Worm (Caenorhabditis elegans): ENCODE results near the gene Y53C12A.10.

Y53C12A.10 gene

DNA sequence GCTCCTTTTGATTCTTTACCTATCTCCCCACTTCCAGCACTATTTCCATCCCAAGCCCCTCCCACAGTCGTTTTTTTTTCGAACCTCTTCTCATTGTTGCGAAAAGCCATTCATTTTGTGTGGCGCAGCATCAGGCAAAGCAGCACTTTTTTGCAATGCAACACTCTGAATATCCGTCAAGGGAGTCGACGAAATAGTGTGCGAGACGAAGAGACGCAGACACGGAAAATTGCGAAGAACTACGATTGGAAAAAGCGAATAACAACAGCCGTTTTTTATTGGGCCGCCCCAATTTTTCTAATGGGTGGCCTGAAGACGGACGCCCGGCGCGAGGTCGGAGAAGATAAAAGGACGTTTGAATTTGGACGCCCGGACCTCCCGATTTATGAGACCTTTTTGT lies 25.2 kb upstream of the Y53C12A.10 start:
- TF ChIP-seq ceh-39 (tag; optimal IDR thresholded peaks at IDR 0.05): no peak
- no peak for TF ChIP-seq ztf-11 (tag; optimal IDR thresholded peaks at IDR 0.05)

DNA sequence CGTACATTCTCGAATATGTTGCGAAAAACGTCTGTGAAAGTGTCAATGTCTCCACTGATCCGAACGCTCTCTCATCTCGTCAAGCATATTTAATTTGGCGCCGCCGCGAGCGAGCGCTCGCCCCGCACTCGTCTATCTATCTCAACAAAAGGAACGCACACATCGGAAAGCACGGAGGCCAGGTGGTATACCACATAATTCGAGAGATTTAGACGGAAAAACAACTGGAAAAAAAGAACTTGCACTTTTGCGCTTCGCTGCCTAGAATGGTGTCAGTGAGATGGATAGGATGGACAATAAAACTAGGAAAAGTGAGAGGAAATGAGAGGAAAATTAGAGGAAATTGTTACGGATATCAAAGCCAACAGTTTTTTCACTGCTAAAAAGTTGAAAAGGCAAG lies 24.6 kb upstream of the Y53C12A.10 start:
- TF ChIP-seq snpc-4 (tag; optimal IDR thresholded peaks at IDR 0.05) (no peak), unc-120 (tag; optimal IDR thresholded peaks at IDR 0.05; ENCODE audit: poor library complexity, severe bottlenecking) (no peak), mab-5 (tag; optimal IDR thresholded peaks at IDR 0.05) (no peak), nhr-28 (tag; optimal IDR thresholded peaks at IDR 0.05) (no peak), ces-1 (GFP tag; optimal IDR thresholded peaks at IDR 0.05) (no peak), bed-3 (GFP tag; optimal IDR thresholded peaks at IDR 0.05) (no peak), lsy-2 (tag; optimal IDR thresholded peaks at IDR 0.05) (no peak), flh-1 (GFP tag; optimal IDR thresholded peaks at IDR 0.05) (no peak)

- TF ChIP-seq tbx-8 (GFP tag; optimal IDR thresholded peaks at IDR 0.05): no peak
- TF ChIP-seq ham-2 (GFP tag; optimal IDR thresholded peaks at IDR 0.05): no peak
- TF ChIP-seq lin-13 (tag; optimal IDR thresholded peaks at IDR 0.05): no peak
- TF ChIP-seq unc-120 (tag; optimal IDR thresholded peaks at IDR 0.05; ENCODE audit: poor library complexity, severe bottlenecking): no peak
- no peak for TF ChIP-seq ceh-43 (GFP tag; optimal IDR thresholded peaks at IDR 0.05)
- TF ChIP-seq sem-2 (GFP tag; optimal IDR thresholded peaks at IDR 0.05): no peak
- TF ChIP-seq blmp-1 (tag; optimal IDR thresholded peaks at IDR 0.05): no peak
- no peak for TF ChIP-seq ceh-83 (GFP tag; optimal IDR thresholded peaks at IDR 0.05)
These were observed 23.9 kb upstream of the Y53C12A.10 start for ce11 chrII:9728506-9728905.

DNA sequence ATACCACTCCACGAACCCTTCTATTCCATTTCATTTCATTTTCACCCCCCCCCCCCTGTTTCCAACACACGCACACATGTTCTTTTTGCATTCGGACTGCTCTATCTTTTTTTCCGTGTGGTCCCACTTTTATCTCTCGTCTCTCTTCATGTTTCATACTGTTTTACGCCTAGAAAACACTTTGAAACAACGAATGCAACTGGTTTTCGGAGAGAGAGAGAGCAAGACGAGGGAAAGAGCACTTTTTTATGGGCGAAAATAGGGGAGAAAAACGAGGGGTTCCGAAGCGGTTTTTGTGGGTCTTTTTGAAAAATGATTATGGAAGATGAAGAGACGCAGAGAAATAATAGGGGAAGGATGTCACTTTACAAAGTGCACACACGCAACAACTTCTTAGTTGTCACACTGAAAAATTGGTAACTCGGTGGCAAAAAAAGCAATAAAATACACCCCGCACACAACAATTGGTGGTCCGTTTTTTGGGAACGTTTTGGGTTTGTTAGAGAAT lies 22.6 kb upstream of the Y53C12A.10 start:
- TF ChIP-seq hlh-1 (tag; optimal IDR thresholded peaks at IDR 0.05) (peak; percentile 0), blmp-1 (tag; optimal IDR thresholded peaks at IDR 0.05) (no peak)

DNA sequence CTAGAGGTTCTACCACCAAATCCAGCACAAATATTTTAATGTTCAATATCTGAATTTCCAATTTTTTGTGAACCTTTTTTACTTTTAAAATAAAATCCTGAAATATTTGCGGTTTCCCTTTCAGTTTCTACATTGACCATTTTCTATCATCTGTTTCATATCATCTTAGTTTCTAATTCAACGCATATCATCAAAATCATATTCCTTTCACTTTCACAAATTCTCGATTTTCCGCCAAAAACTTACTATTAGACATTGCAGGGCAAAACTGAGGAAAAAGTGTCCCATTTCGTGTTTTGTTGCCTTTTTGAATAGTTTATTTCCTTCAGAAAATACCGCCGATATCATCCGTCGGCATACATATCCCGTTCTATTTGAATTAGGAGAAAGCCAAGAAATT lies 20.4 kb upstream of the Y53C12A.10 start:
- no peak for TF ChIP-seq ham-2 (GFP tag; optimal IDR thresholded peaks at IDR 0.05)
- no peak for TF ChIP-seq ceh-39 (tag; optimal IDR thresholded peaks at IDR 0.05)
- TF ChIP-seq blmp-1 (tag; optimal IDR thresholded peaks at IDR 0.05): peak; percentile 57
- TF ChIP-seq unc-39 (tag; optimal IDR thresholded peaks at IDR 0.05): no peak
- no peak for TF ChIP-seq elt-1 (tag; optimal IDR thresholded peaks at IDR 0.05; ENCODE audit: borderline replicate concordance, insufficient read depth)

DNA sequence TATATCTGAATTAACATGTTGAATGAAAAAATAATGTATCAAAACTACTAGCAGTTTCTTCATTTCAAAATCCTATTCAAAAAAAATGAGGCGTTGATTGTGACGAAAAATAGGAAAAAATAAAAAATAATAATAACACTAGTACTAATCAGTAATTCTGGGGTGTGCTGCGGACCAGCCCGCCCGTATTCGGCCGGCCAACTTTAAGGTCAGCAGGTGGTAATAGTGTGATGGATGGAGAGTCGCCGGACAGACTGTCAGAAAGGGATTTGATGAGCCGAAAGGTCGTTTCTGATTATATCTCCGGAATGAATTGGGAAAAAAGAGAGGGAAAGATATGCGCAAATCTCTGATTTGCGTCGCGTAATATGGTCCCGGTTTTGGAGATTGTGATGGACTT lies 19.8 kb upstream of the Y53C12A.10 start, which contains the start of gene cutl-2:
Gene cutl-2, minus strand, starts transcription at position 210 of the 400 bp plus-strand sequence.
- TF ChIP-seq cnd-1 (tag; optimal IDR thresholded peaks at IDR 0.05): no peak
- TF ChIP-seq nhr-76 (tag; optimal IDR thresholded peaks at IDR 0.05): no peak
- no peak for TF ChIP-seq sptf-1 (tag; optimal IDR thresholded peaks at IDR 0.05)
- no peak for TF ChIP-seq lin-32 (GFP tag; optimal IDR thresholded peaks at IDR 0.05)
- TF ChIP-seq nhr-2 (tag; optimal IDR thresholded peaks at IDR 0.05): peak; percentile 91
- TF ChIP-seq hlh-1 (tag; optimal IDR thresholded peaks at IDR 0.05): no peak
- no peak for TF ChIP-seq unc-62 (GFP tag; optimal IDR thresholded peaks at IDR 0.05)
- TF ChIP-seq ceh-39 (tag; optimal IDR thresholded peaks at IDR 0.05): no peak
- TF ChIP-seq mep-1 (tag; optimal IDR thresholded peaks at IDR 0.05): no peak
- TF ChIP-seq flh-1 (GFP tag; optimal IDR thresholded peaks at IDR 0.05): no peak
- TF ChIP-seq ztf-11 (tag; optimal IDR thresholded peaks at IDR 0.05): no peak
- TF ChIP-seq ceh-43 (GFP tag; optimal IDR thresholded peaks at IDR 0.05): no peak
- no peak for TF ChIP-seq lin-13 (tag; optimal IDR thresholded peaks at IDR 0.05)
- no peak for TF ChIP-seq unc-39 (tag; optimal IDR thresholded peaks at IDR 0.05)
- TF ChIP-seq elt-1 (tag; optimal IDR thresholded peaks at IDR 0.05; ENCODE audit: borderline replicate concordance, insufficient read depth): peak; percentile 79
- TF ChIP-seq drap-1 (GFP tag; optimal IDR thresholded peaks at IDR 0.05): no peak
- TF ChIP-seq zip-8 (tag; optimal IDR thresholded peaks at IDR 0.05): no peak
